Worm (Caenorhabditis elegans): ENCODE data around the gene F22B7.1.

- no peak for TF ChIP-seq fkh-2 (tag; optimal IDR thresholded peaks at IDR 0.05)
- no peak for TF ChIP-seq egl-27 (tag; optimal IDR thresholded peaks at IDR 0.05)
- TF ChIP-seq snpc-4 (tag; optimal IDR thresholded peaks at IDR 0.05), result no peak
- TF ChIP-seq ztf-11 (tag; optimal IDR thresholded peaks at IDR 0.05), result no peak
- no peak for TF ChIP-seq nhr-76 (tag; optimal IDR thresholded peaks at IDR 0.05)
- TF ChIP-seq pha-4 (tag; optimal IDR thresholded peaks at IDR 0.05), result no peak
- no peak for TF ChIP-seq fkh-10 (GFP tag; optimal IDR thresholded peaks at IDR 0.05)
- TF ChIP-seq elt-3 (tag; optimal IDR thresholded peaks at IDR 0.05), result no peak
- no peak for TF ChIP-seq pqm-1 (tag; optimal IDR thresholded peaks at IDR 0.05)
- no peak for TF ChIP-seq nhr-12 (tag; optimal IDR thresholded peaks at IDR 0.05)
- TF ChIP-seq ama-1 (optimal IDR thresholded peaks at IDR 0.05), result no peak
Measured at ce11 chrIII:8622435-8622834, 42.7 kb upstream of the F22B7.1 start, which contains the start of gene ceh-16.
